Worm (Caenorhabditis elegans): ENCODE data around the gene fbxa-202.
A peak's percentile ranks its signal among the peaks of the same experiment; 100 is the strongest.

The fbxa-202 gene

DNA sequence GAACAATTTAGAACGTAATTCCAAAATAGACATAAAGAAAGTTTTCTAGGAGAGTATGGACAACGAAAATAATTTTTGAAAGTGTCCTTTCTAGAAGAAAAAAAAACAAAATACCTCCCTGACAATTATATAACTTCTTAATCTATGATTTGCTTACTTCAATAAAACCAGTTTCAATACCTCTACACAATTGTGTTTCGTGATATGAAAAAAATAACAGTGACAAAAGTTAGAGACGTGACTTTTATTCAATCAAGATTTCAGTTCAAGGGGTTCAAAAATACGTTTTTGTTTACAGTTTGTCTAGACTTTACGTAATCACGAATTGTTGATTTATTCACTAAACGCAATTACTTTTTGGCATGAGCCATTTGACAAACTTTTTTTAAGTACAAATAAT lies 5.8 kb upstream of the fbxa-202 start:
- TF ChIP-seq B0019.2 (GFP tag; conservative IDR thresholded peaks at IDR 0.05) = no peak
- TF ChIP-seq T07F8.4 (tag; optimal IDR thresholded peaks at IDR 0.05) = no peak
- TF ChIP-seq lin-40 (tag; optimal IDR thresholded peaks at IDR 0.05) = no peak
- no peak for TF ChIP-seq sea-2 (GFP tag; IDR thresholded peaks at IDR 0.05)
- no peak for TF ChIP-seq dpff-1 (tag; optimal IDR thresholded peaks at IDR 0.05)
- no peak for TF ChIP-seq cebp-1 (GFP tag; IDR thresholded peaks at IDR 0.05)
- no peak for TF ChIP-seq cebp-1 (tag; optimal IDR thresholded peaks at IDR 0.05)
- TF ChIP-seq gei-17 (GFP tag; optimal IDR thresholded peaks at IDR 0.05) = no peak

DNA sequence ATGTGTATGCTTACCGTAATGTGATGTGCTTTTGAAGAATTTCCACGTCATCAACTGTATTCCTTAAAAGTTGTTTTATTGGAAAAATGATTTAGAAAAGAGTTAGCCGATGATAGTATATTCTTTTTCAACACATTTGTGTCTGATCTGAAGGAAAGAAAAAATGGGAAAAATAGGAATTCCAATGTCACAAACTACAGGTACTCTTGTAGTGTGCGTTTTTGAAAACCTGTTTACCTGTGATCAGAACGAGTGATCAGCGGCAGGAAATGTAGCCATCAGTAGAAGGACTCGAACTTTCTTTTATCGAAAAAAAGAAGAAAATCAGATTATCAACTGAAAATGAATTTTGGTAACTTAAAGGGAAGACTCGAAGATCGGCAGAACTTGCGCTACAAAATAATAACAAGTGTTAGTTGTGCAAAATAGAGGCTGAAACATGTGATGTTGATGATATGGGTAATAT lies 5.3 kb upstream of the fbxa-202 start, which contains the start of gene T28C12.15:
T28C12.15 (minus strand) TSS at position 51 of the 466 bp plus-strand sequence.
- TF ChIP-seq nfya-1 (tag; optimal IDR thresholded peaks at IDR 0.05; ENCODE audit: borderline replicate concordance, insufficient read depth) = no peak
- 0 out of 2 replicates have a peak, but pooled peaks have one; percentile 15 for TF ChIP-seq hsf-1 (GFP tag; IDR thresholded peaks at IDR 0.05)

DNA sequence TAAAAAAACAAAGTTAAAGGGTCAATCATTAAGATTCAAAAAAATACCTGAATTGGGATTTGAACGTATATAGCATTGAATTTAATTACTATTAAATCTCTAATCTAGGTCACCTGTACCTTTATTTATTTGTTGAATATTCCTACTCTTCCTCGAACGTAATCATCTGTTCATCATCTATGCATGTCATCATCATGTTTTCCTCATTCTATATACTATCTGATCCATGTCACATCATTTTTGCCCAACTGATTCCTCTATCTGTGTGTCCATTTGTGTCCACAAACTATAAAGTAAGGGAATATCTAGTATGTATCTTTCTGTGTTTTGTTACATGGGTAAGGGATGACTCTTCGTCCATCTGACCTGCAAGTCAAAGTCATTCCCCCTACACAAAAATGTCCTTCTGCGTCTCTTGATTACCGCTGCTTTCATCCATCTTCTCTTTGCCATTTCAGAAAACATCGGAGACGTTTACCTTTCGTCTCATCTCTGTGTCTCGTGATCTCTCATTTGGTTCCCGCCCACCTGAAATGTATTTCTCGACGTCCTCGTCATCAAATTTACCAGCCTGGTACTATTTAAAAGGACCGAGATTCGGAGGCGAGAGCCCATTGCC lies 4.2 kb upstream of the fbxa-202 start:
- TF ChIP-seq cebp-1 (GFP tag; IDR thresholded peaks at IDR 0.05) (no peak), cebp-1 (tag; optimal IDR thresholded peaks at IDR 0.05) (peak; percentile 3), egl-44 (GFP tag; IDR thresholded peaks at IDR 0.05) (no peak)

DNA sequence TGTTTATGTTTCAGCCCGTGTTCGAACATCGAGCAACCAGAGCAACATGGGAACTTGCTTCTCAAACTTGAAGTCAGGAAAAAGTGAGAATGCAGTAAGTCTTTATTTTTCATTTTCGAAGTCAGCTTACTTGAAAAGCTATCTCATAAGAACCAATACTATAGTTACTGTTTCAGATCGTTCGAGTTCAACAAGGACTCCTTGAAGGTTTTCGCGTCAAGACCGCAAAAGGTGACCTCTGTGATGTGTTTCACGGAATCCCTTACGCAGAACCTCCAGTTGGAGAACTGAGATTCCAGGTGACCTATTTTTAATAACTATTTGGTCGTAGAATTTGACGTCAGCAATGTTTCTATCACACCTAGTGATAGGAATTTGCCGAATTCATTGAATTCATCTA lies 3.5 kb upstream of the fbxa-202 start:
- TF ChIP-seq rpc-1 (optimal IDR thresholded peaks at IDR 0.05) = no peak
- no peak for TF ChIP-seq rpc-1 (tag; optimal IDR thresholded peaks at IDR 0.05)
- no peak for TF ChIP-seq aptf-2 (GFP tag; conservative IDR thresholded peaks at IDR 0.05)
- TF ChIP-seq ztf-6 (GFP tag; IDR thresholded peaks at IDR 0.05) = no peak
- no peak for TF ChIP-seq lin-54 (GFP tag; optimal IDR thresholded peaks at IDR 0.05)
- no peak for TF ChIP-seq F57A8.1 (GFP tag; optimal IDR thresholded peaks at IDR 0.05)
- no peak for TF ChIP-seq madf-10 (tag; optimal IDR thresholded peaks at IDR 0.05)
- TF ChIP-seq Y56A3A.18 (GFP tag; IDR thresholded peaks at IDR 0.05) = 0 out of 2 replicates have a peak, but pooled peaks have one; percentile 9
- no peak for TF ChIP-seq efl-1 (GFP tag; optimal IDR thresholded peaks at IDR 0.05)
- no peak for TF ChIP-seq snpc-3.4 (tag; optimal IDR thresholded peaks at IDR 0.05)
- no peak for TF ChIP-seq B0019.2 (GFP tag; conservative IDR thresholded peaks at IDR 0.05)
- no peak for TF ChIP-seq F23B12.7 (tag; optimal IDR thresholded peaks at IDR 0.05; ENCODE audit: insufficient read depth)
- TF ChIP-seq F10E7.11 (tag; optimal IDR thresholded peaks at IDR 0.05) = no peak
- 0 out of 2 replicates have a peak, but pooled peaks have one; percentile 38 for TF ChIP-seq nfyb-1 (GFP tag; IDR thresholded peaks at IDR 0.05)
- TF ChIP-seq madf-3 (GFP tag; IDR thresholded peaks at IDR 0.05) = 0 out of 2 replicates have a peak, but pooled peaks have one; percentile 71
- no peak for TF ChIP-seq ceh-58 (GFP tag; IDR thresholded peaks at IDR 0.05)
- TF ChIP-seq ekl-4 (GFP tag; IDR thresholded peaks at IDR 0.05) = no peak
- no peak for TF ChIP-seq lsy-27 (tag; optimal IDR thresholded peaks at IDR 0.05; ENCODE audit: borderline replicate concordance, insufficient read depth)
- TF ChIP-seq D2030.7 (GFP tag; IDR thresholded peaks at IDR 0.05) = no peak
- TF ChIP-seq F37B4.10 (GFP tag; IDR thresholded peaks at IDR 0.05) = no peak
- no peak for TF ChIP-seq mes-4 (tag; optimal IDR thresholded peaks at IDR 0.05)
- no peak for TF ChIP-seq dox-1 (GFP tag; IDR thresholded peaks at IDR 0.05)

DNA sequence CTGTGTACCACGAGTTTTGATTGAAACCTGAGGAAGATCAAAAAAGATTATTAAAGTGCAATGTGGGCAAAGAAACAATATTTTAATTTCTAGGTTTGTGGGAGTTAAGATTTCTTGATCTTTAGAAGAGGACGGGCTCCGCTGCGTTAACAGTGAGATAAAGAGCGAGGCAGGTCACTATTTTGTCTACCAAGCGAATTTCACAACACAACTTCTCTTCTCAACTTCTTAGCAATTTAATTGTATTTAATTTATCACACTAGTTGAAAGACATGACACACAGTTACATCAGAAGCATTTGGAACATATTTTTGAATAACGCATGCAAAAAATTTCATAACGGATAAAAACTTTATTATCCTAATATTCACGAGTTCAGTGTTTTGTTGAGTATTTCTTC lies 686 bp upstream of the fbxa-202 start:
- TF ChIP-seq madf-6 (GFP tag; IDR thresholded peaks at IDR 0.05) = no peak
- no peak for TF ChIP-seq let-607 (tag; optimal IDR thresholded peaks at IDR 0.05)
- TF ChIP-seq nhr-120 (GFP tag; IDR thresholded peaks at IDR 0.05) = no peak
- TF ChIP-seq sea-2 (GFP tag; IDR thresholded peaks at IDR 0.05) = no peak
- no peak for TF ChIP-seq ztf-22 (GFP tag; optimal IDR thresholded peaks at IDR 0.05)
- TF ChIP-seq ztf-18 (tag; optimal IDR thresholded peaks at IDR 0.05) = no peak
- no peak for TF ChIP-seq lin-54 (GFP tag; optimal IDR thresholded peaks at IDR 0.05)
- TF ChIP-seq B0035.1 (tag; optimal IDR thresholded peaks at IDR 0.05) = no peak
- TF ChIP-seq F23B12.7 (tag; optimal IDR thresholded peaks at IDR 0.05; ENCODE audit: insufficient read depth) = no peak
- no peak for TF ChIP-seq unc-62 (GFP tag; optimal IDR thresholded peaks at IDR 0.05)
- no peak for TF ChIP-seq zim-3 (tag; optimal IDR thresholded peaks at IDR 0.05)
- peak; percentile 16 for TF ChIP-seq dpff-1 (tag; optimal IDR thresholded peaks at IDR 0.05)
- TF ChIP-seq hrde-1 (tag; optimal IDR thresholded peaks at IDR 0.05; ENCODE audit: borderline replicate concordance) = no peak
- no peak for TF ChIP-seq K12H6.12 (tag; optimal IDR thresholded peaks at IDR 0.05)
